Worm (Caenorhabditis elegans): ENCODE measurements around the gene dmd-5.
"Not testable (repeated sequence)": the region's sequence is repeated elsewhere in the genome, so short reads cannot be mapped to it uniquely, and the experiment has no call there.

dmd-5 gene

DNA sequence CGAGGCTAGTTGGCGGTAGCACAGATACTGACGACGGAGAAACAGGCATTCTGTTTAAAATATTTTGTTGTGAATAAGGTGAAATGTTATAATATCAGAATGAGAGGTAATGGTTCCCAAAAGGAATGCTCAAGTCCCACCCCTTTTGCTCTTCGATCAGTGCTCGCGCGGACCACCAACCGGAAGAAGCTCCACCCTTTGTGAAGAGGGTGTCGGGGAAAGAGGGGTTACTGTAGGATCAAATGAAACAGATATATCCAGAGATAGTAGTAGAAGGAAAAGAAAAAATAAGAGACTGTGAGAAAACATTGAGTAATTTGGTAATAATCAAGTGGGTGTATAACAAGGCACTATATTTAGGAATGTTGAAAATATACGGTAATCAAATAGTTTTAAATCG, at the start of gene dmd-5, which contains the start of gene F10C1.1:
TSS of gene dmd-5 (minus strand) at position 101 of the 400 bp plus-strand sequence.
TSS of gene F10C1.1 (plus strand) at position 110 of the 400 bp plus-strand sequence.
- TF ChIP-seq ztf-23 (GFP tag; IDR thresholded peaks at IDR 0.05), result no peak
- TF ChIP-seq tab-1 (GFP tag; IDR thresholded peaks at IDR 0.05), result no peak
- TF ChIP-seq ztf-29 (GFP tag; IDR thresholded peaks at IDR 0.05), result no peak
- no peak for TF ChIP-seq ref-1 (GFP tag; conservative IDR thresholded peaks at IDR 0.05)

ce11 chrII:5820282-5820762, 46.3 kb upstream of the dmd-5 start, which contains the start of gene ehs-1:
TSS of gene ehs-1 (plus strand) at chrII:5820712.
- TF ChIP-seq med-1 (GFP tag; optimal IDR thresholded peaks at IDR 0.05; ENCODE audit: insufficient read depth), result no peak
- TF ChIP-seq T22C8.4 (GFP tag; IDR thresholded peaks at IDR 0.05), result no peak
- no peak for TF ChIP-seq cog-1 (tag; optimal IDR thresholded peaks at IDR 0.05)
- TF ChIP-seq ztf-29 (GFP tag; IDR thresholded peaks at IDR 0.05), result no peak
- TF ChIP-seq klf-2 (GFP tag; conservative IDR thresholded peaks at IDR 0.05), result no peak
- TF ChIP-seq ztf-23 (GFP tag; IDR thresholded peaks at IDR 0.05), result no peak
- no peak for TF ChIP-seq ref-1 (GFP tag; conservative IDR thresholded peaks at IDR 0.05)
- TF ChIP-seq flt-1 (GFP tag; IDR thresholded peaks at IDR 0.05), result no peak
- no peak for TF ChIP-seq tab-1 (GFP tag; IDR thresholded peaks at IDR 0.05)

DNA sequence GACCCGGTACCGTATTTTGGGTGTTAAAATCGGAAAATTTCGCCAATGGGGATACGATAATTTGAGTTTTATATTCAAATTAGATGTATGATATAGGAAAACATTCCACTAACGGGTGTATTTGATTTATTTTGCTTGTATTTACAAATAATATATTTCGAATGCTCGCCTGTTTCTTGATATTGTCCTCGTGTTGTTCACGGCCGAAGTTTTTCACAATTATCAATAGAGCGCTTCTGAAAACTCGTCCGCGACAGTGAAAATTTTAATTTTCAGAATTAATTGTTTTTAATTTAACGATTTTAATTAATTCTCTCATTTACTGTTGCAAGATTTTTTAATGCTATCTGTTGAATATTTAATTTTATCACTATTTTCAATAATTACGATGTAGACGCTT, 45.6 kb upstream of the dmd-5 start:
- TF ChIP-seq klf-2 (GFP tag; conservative IDR thresholded peaks at IDR 0.05), result no peak
- TF ChIP-seq flt-1 (GFP tag; IDR thresholded peaks at IDR 0.05), result peak; percentile 52; the same call in 1 of the 2 replicates
- no peak for TF ChIP-seq cog-1 (tag; optimal IDR thresholded peaks at IDR 0.05)
- TF ChIP-seq ztf-29 (GFP tag; IDR thresholded peaks at IDR 0.05), result no peak
- TF ChIP-seq T22C8.4 (GFP tag; IDR thresholded peaks at IDR 0.05), result no peak
- no peak for TF ChIP-seq ref-1 (GFP tag; conservative IDR thresholded peaks at IDR 0.05)
- TF ChIP-seq med-1 (GFP tag; optimal IDR thresholded peaks at IDR 0.05; ENCODE audit: insufficient read depth), result no peak
- 0 out of 2 replicates have a peak, but pooled peaks have one; percentile 48 for TF ChIP-seq ztf-23 (GFP tag; IDR thresholded peaks at IDR 0.05)

ce11 chrII:5818298-5818697, 44.3 kb upstream of the dmd-5 start, which contains the start of gene ZK1248.4:
TSS of gene ZK1248.4 (plus strand) at chrII:5818598.
- TF ChIP-seq ztf-23 (GFP tag; IDR thresholded peaks at IDR 0.05) (no peak), cog-1 (tag; optimal IDR thresholded peaks at IDR 0.05) (no peak), ztf-29 (GFP tag; IDR thresholded peaks at IDR 0.05) (no peak)

DNA sequence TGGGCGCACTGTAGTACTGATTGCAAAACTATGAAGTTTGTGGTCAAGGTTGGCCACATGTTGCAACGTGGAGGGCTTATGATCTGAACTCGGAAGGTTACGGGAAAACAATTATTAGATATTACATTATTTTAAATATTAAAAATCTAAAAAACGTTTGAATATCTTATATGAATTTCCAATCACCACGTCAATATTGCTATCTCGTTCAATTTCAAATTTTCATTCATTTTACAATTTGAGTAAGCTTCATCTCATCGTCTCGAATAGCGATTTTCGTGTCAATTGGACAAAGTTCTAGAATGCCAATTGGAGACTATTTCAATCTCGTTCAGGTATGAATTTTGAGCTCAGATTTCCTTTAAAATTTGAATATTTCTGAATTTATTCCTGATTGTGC, 42.3 kb upstream of the dmd-5 start, which contains the start of gene ZK1248.20:
TSS of gene ZK1248.20 (plus strand) at position 301 of the 400 bp plus-strand sequence.
- no peak for TF ChIP-seq ref-1 (GFP tag; conservative IDR thresholded peaks at IDR 0.05)
- TF ChIP-seq tab-1 (GFP tag; IDR thresholded peaks at IDR 0.05), result no peak
- TF ChIP-seq flt-1 (GFP tag; IDR thresholded peaks at IDR 0.05), result no peak
- TF ChIP-seq klf-2 (GFP tag; conservative IDR thresholded peaks at IDR 0.05), result no peak
- TF ChIP-seq med-1 (GFP tag; optimal IDR thresholded peaks at IDR 0.05; ENCODE audit: insufficient read depth), result no peak
- TF ChIP-seq T22C8.4 (GFP tag; IDR thresholded peaks at IDR 0.05), result no peak
- TF ChIP-seq cog-1 (tag; optimal IDR thresholded peaks at IDR 0.05), result no peak
- TF ChIP-seq ztf-29 (GFP tag; IDR thresholded peaks at IDR 0.05), result no peak
- TF ChIP-seq ztf-23 (GFP tag; IDR thresholded peaks at IDR 0.05), result no peak

DNA sequence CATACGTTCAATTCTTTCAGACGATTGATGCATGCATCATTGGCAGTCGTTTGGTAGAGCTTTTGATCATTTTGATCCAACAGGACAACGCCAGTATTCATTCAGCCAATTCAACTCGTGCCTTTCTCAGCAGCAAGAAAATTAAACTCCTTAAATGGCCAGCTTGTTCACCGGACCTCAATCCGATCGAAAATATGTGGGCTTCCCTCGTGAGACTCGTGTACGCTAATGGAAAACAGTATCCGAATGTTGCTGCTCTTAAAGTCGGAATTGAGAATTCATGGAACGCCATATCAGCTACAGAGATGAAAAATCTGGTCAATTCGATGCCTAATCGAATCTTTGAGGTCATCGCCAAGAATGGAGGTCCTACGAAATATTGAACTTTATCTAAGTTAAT, 41.4 kb upstream of the dmd-5 start, which contains the start of gene wago-5:
TSS of gene wago-5 (minus strand) at position 101 of the 400 bp plus-strand sequence.
- TF ChIP-seq flt-1 (GFP tag; IDR thresholded peaks at IDR 0.05); klf-2 (GFP tag; conservative IDR thresholded peaks at IDR 0.05); cog-1 (tag; optimal IDR thresholded peaks at IDR 0.05): not testable (repeated sequence)

ce11 chrII:5810230-5810629, 36.2 kb upstream of the dmd-5 start, which contains the start of the genes msp-64 and ZK1248.5:
TSS of gene msp-64 (minus strand) at chrII:5810330.
TSS of gene ZK1248.5 (plus strand) at chrII:5810514.
- TF ChIP-seq ztf-29 (GFP tag; IDR thresholded peaks at IDR 0.05) (no peak), T22C8.4 (GFP tag; IDR thresholded peaks at IDR 0.05) (no peak), ref-1 (GFP tag; conservative IDR thresholded peaks at IDR 0.05) (no peak), flt-1 (GFP tag; IDR thresholded peaks at IDR 0.05) (no peak), med-1 (GFP tag; optimal IDR thresholded peaks at IDR 0.05; ENCODE audit: insufficient read depth) (no peak), tab-1 (GFP tag; IDR thresholded peaks at IDR 0.05) (no peak), cog-1 (tag; optimal IDR thresholded peaks at IDR 0.05) (no peak), klf-2 (GFP tag; conservative IDR thresholded peaks at IDR 0.05) (no peak), ztf-23 (GFP tag; IDR thresholded peaks at IDR 0.05) (no peak)

ce11 chrII:5806563-5806962, 32.5 kb upstream of the dmd-5 start:
- TF ChIP-seq cog-1 (tag; optimal IDR thresholded peaks at IDR 0.05), result no peak
- no peak for TF ChIP-seq klf-2 (GFP tag; conservative IDR thresholded peaks at IDR 0.05)
- no peak for TF ChIP-seq tab-1 (GFP tag; IDR thresholded peaks at IDR 0.05)
- no peak for TF ChIP-seq T22C8.4 (GFP tag; IDR thresholded peaks at IDR 0.05)
- TF ChIP-seq ztf-29 (GFP tag; IDR thresholded peaks at IDR 0.05), result no peak
- no peak for TF ChIP-seq flt-1 (GFP tag; IDR thresholded peaks at IDR 0.05)
- no peak for TF ChIP-seq ref-1 (GFP tag; conservative IDR thresholded peaks at IDR 0.05)
- no peak for TF ChIP-seq med-1 (GFP tag; optimal IDR thresholded peaks at IDR 0.05; ENCODE audit: insufficient read depth)
- no peak for TF ChIP-seq ztf-23 (GFP tag; IDR thresholded peaks at IDR 0.05)

ce11 chrII:5805303-5805702, 31.3 kb upstream of the dmd-5 start, which contains the start of gene K05F1.10:
TSS of gene K05F1.10 (minus strand) at chrII:5805473.
- no peak for TF ChIP-seq med-1 (GFP tag; optimal IDR thresholded peaks at IDR 0.05; ENCODE audit: insufficient read depth)
- TF ChIP-seq ztf-23 (GFP tag; IDR thresholded peaks at IDR 0.05), result no peak
- TF ChIP-seq ztf-29 (GFP tag; IDR thresholded peaks at IDR 0.05), result no peak
- no peak for TF ChIP-seq ref-1 (GFP tag; conservative IDR thresholded peaks at IDR 0.05)
- no peak for TF ChIP-seq klf-2 (GFP tag; conservative IDR thresholded peaks at IDR 0.05)
- TF ChIP-seq tab-1 (GFP tag; IDR thresholded peaks at IDR 0.05), result no peak
- no peak for TF ChIP-seq cog-1 (tag; optimal IDR thresholded peaks at IDR 0.05)
- TF ChIP-seq flt-1 (GFP tag; IDR thresholded peaks at IDR 0.05), result no peak
- TF ChIP-seq T22C8.4 (GFP tag; IDR thresholded peaks at IDR 0.05), result no peak

DNA sequence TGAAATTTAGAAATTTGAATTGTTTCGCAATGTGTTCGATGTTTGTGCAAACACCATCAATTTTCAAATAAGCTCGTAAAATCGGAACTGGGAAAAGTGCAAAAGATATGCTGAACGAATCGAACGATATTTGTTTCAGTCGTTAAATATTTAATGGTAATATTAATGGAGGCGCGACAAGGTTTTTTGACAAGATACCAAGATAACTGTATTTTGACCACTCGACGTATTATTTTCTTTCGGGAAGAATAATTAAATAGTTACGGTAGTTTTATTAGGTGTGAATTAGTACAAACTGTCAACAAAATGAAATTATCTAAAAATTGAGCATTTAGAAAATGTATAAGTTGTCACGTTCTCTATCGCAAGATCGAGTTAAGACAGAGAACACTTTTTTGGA, 30.3 kb upstream of the dmd-5 start:
- TF ChIP-seq med-1 (GFP tag; optimal IDR thresholded peaks at IDR 0.05; ENCODE audit: insufficient read depth) (no peak), flt-1 (GFP tag; IDR thresholded peaks at IDR 0.05) (no peak), ztf-23 (GFP tag; IDR thresholded peaks at IDR 0.05) (no peak), tab-1 (GFP tag; IDR thresholded peaks at IDR 0.05) (no peak), klf-2 (GFP tag; conservative IDR thresholded peaks at IDR 0.05) (no peak)

Data from whole organism, midembryonic.